Worm (Caenorhabditis elegans) whole organism, young adult: ENCODE results near the gene mdt-27.

Experiments used
- B0035.1 ChIP-seq: sonication (generic microtip); optimal IDR thresholded peaks from 2 replicates; lab custom pipeline; 2016; ENCODE audit warnings: missing genetic modification characterization, mild to moderate bottlenecking, missing compliant biosample characterization, missing genotype, missing genetic modification reagents
- B0261.1 ChIP-seq: sonication (generic microtip); optimal IDR thresholded peaks from 2 replicates; lab custom pipeline; 2016; ENCODE audit warnings: mild to moderate bottlenecking, missing genetic modification characterization, moderate library complexity, missing compliant biosample characterization
- B0336.3 ChIP-seq: fragments of 200-800 bp; sonication (Bioruptor generic); IDR thresholded peaks from 2 replicates; pipeline ENCODE4 v1.3.6; 2022; ENCODE audit warnings: missing genetic modification characterization, missing compliant biosample characterization
- C06A6.2 ChIP-seq: fragments of 200-800 bp; sonication (Bioruptor generic); conservative IDR thresholded peaks from 2 replicates; pipeline ENCODE4 v1.3.6; 2022; ENCODE audit warnings: missing genetic modification characterization, missing compliant biosample characterization
- F10E7.11 ChIP-seq: sonication (generic microtip); optimal IDR thresholded peaks from 2 replicates; lab custom pipeline; 2017; ENCODE audit warnings: mild to moderate bottlenecking, missing genetic modification characterization, moderate library complexity, missing compliant biosample characterization
- F23B12.7 ChIP-seq: sonication (generic microtip); optimal IDR thresholded peaks from 2 replicates; lab custom pipeline; 2017; ENCODE audit warnings: missing genetic modification characterization, mild to moderate bottlenecking, missing compliant biosample characterization, antibody characterized with exemption, moderate library complexity; ENCODE audit not compliant: insufficient read depth
- F39B2.1 ChIP-seq: fragments of 200-800 bp; sonication (Bioruptor generic); IDR thresholded peaks from 2 replicates; pipeline ENCODE4 v1.3.6; 2022; ENCODE audit warnings: missing genetic modification reagents, missing genetic modification characterization, missing compliant biosample characterization
- K11D2.4 ChIP-seq: fragments of 200-800 bp; sonication (Bioruptor generic); IDR thresholded peaks from 2 replicates; pipeline ENCODE4 v1.3.6; 2022; ENCODE audit warnings: missing genetic modification reagents, missing genetic modification characterization, missing compliant biosample characterization
- K12H6.12 ChIP-seq: fragments of 200-800 bp; sonication (Bioruptor generic); optimal IDR thresholded peaks from 2 replicates; lab custom pipeline; 2018; ENCODE audit warnings: mild to moderate bottlenecking, missing genetic modification characterization, missing compliant biosample characterization
- T07F8.4 ChIP-seq: sonication (generic microtip); optimal IDR thresholded peaks from 2 replicates; lab custom pipeline; 2016; ENCODE audit warnings: mild to moderate bottlenecking, missing genetic modification characterization, moderate library complexity, missing compliant biosample characterization
- Y53F4B.3 ChIP-seq: fragments of 200-800 bp; sonication (Bioruptor generic); IDR thresholded peaks from 2 replicates; pipeline ENCODE4 v1.3.6; 2022; ENCODE audit warnings: missing genetic modification reagents, missing genetic modification characterization, missing compliant biosample characterization
- Y67H2A.10 ChIP-seq: fragments of 200-800 bp; sonication (Bioruptor generic); conservative IDR thresholded peaks from 2 replicates; pipeline ENCODE4 v1.3.6; 2022; ENCODE audit warnings: missing genetic modification reagents, missing genetic modification characterization, missing compliant biosample characterization
- Y95B8A.8 ChIP-seq: fragments of 200-800 bp; sonication (Bioruptor generic); IDR thresholded peaks from 2 replicates; pipeline ENCODE4 v1.3.6; 2022; ENCODE audit warnings: missing genetic modification reagents, missing genetic modification characterization, missing compliant biosample characterization
- akir-1 ChIP-seq: fragments of 200-800 bp; sonication (Bioruptor generic); optimal IDR thresholded peaks from 2 replicates; lab custom pipeline; 2018; ENCODE audit warnings: mild to moderate bottlenecking, missing genetic modification characterization, moderate library complexity, missing compliant biosample characterization
- attf-3 ChIP-seq: fragments of 200-800 bp; sonication (Bioruptor generic); conservative IDR thresholded peaks from 2 replicates; pipeline ENCODE4 v1.3.6; 2022; ENCODE audit warnings: missing genetic modification reagents, missing genetic modification characterization, missing compliant biosample characterization
- attf-6 ChIP-seq: fragments of 200-800 bp; sonication (Bioruptor generic); IDR thresholded peaks from 2 replicates; pipeline ENCODE4 v1.3.6; 2022; ENCODE audit warnings: missing genetic modification reagents, missing genetic modification characterization, missing compliant biosample characterization
- cebp-1 ChIP-seq, 2 experiments: fragments of 200-800 bp in 1 of 2; sonication (Bioruptor generic) in 1 of 2; sonication (generic microtip) in 1 of 2; IDR thresholded peaks in 1 of 2; optimal IDR thresholded peaks in 1 of 2; 2 replicates each; pipeline versions ENCODE4 v1.3.6 to Lab custom; 2017 to 2022; ENCODE audit warnings: missing compliant biosample characterization in 2 of 2, missing genetic modification characterization in 2 of 2, mild to moderate bottlenecking in 1 of 2, missing genetic modification reagents in 1 of 2, moderate library complexity in 1 of 2
- ceh-100 ChIP-seq: fragments of 200-800 bp; sonication (Bioruptor generic); IDR thresholded peaks from 2 replicates; pipeline ENCODE4 v1.3.6; 2022; ENCODE audit warnings: missing genetic modification reagents, missing genetic modification characterization, missing compliant biosample characterization
- ceh-58 ChIP-seq: fragments of 200-800 bp; sonication (Bioruptor generic); IDR thresholded peaks from 2 replicates; pipeline ENCODE4 v1.3.6; 2022; ENCODE audit warnings: missing genetic modification characterization, missing compliant biosample characterization
- ceh-79 ChIP-seq: sonication (generic microtip); optimal IDR thresholded peaks from 2 replicates; lab custom pipeline; 2017; ENCODE audit warnings: mild to moderate bottlenecking, missing genetic modification characterization, missing compliant biosample characterization
- die-1 ChIP-seq: sonication (generic microtip); optimal IDR thresholded peaks from 2 replicates; lab custom pipeline; 2016; ENCODE audit warnings: missing genotype, mild to moderate bottlenecking, missing genetic modification characterization, missing compliant biosample characterization
- dpl-1 ChIP-seq: fragments of 150-350 bp; optimal IDR thresholded peaks from 2 replicates; lab custom pipeline; 2014; ENCODE audit warnings: missing biosample characterization, missing genetic modification reagents, missing genetic modification characterization
- hlh-12 ChIP-seq: sonication (generic microtip); optimal IDR thresholded peaks from 2 replicates; lab custom pipeline; 2016; ENCODE audit warnings: missing genetic modification characterization, missing compliant biosample characterization
- hlh-26 ChIP-seq: fragments of 200-800 bp; sonication (Bioruptor generic); conservative IDR thresholded peaks from 2 replicates; pipeline ENCODE4 v1.3.6; 2022; ENCODE audit warnings: missing genetic modification reagents, missing genetic modification characterization, missing compliant biosample characterization
- lin-40 ChIP-seq: sonication (generic microtip); optimal IDR thresholded peaks from 2 replicates; lab custom pipeline; 2016; ENCODE audit warnings: missing genetic modification characterization, mild to moderate bottlenecking, missing compliant biosample characterization, missing genotype, missing genetic modification reagents
- lin-54 ChIP-seq: fragments of 200-800 bp; sonication (Bioruptor generic); optimal IDR thresholded peaks from 2 replicates; lab custom pipeline; 2018; ENCODE audit warnings: mild to moderate bottlenecking, missing genetic modification characterization, missing compliant biosample characterization
- lsl-1 ChIP-seq: fragments of 200-800 bp; sonication (Bioruptor generic); optimal IDR thresholded peaks from 2 replicates; lab custom pipeline; 2018; ENCODE audit warnings: mild to moderate bottlenecking, missing genetic modification characterization, moderate library complexity, missing compliant biosample characterization
- madf-10 ChIP-seq: sonication (generic microtip); optimal IDR thresholded peaks from 2 replicates; lab custom pipeline; 2016; ENCODE audit warnings: mild to moderate bottlenecking, missing genetic modification characterization, missing compliant biosample characterization
- madf-3 ChIP-seq: fragments of 200-800 bp; sonication (Bioruptor generic); IDR thresholded peaks from 2 replicates; pipeline ENCODE4 v1.3.6; 2022; ENCODE audit warnings: missing genetic modification reagents, missing genetic modification characterization, missing compliant biosample characterization
- madf-6 ChIP-seq: fragments of 200-800 bp; sonication (Bioruptor generic); IDR thresholded peaks from 2 replicates; pipeline ENCODE4 v1.3.6; 2022; ENCODE audit warnings: missing genetic modification reagents, missing genetic modification characterization, missing compliant biosample characterization
- madf-8 ChIP-seq: fragments of 200-800 bp; sonication (Bioruptor generic); conservative IDR thresholded peaks from 2 replicates; pipeline ENCODE4 v1.3.6; 2022; ENCODE audit warnings: missing genetic modification reagents, missing genetic modification characterization, missing compliant biosample characterization
- mel-28 ChIP-seq: sonication (generic microtip); optimal IDR thresholded peaks from 2 replicates; lab custom pipeline; 2016; ENCODE audit warnings: borderline replicate concordance, mild to moderate bottlenecking, missing genetic modification characterization, missing compliant biosample characterization
- nfyb-1 ChIP-seq: fragments of 200-800 bp; sonication (Bioruptor generic); IDR thresholded peaks from 2 replicates; pipeline ENCODE4 v1.3.6; 2022; ENCODE audit warnings: missing genetic modification reagents, missing genetic modification characterization, missing compliant biosample characterization
- nhr-179 ChIP-seq: sonication (generic microtip); optimal IDR thresholded peaks from 2 replicates; lab custom pipeline; 2016; ENCODE audit warnings: mild to moderate bottlenecking, missing genetic modification characterization, missing compliant biosample characterization
- nhr-80 ChIP-seq: sonication (generic microtip); optimal IDR thresholded peaks from 2 replicates; lab custom pipeline; 2016; ENCODE audit warnings: missing genetic modification characterization, missing compliant biosample characterization
- pbrm-1 ChIP-seq: fragments of 200-800 bp; sonication (Bioruptor generic); IDR thresholded peaks from 2 replicates; pipeline ENCODE4 v1.3.6; 2022; ENCODE audit warnings: missing genetic modification reagents, missing genetic modification characterization, missing compliant biosample characterization
- rpc-1 ChIP-seq, 2 experiments: fragments of 150-350 bp in 1 of 2; sonication (generic microtip) in 1 of 2; optimal IDR thresholded peaks; 2 replicates each; lab custom pipeline; 2014 to 2018; ENCODE audit warnings: missing biosample characterization in 1 of 2, missing genetic modification characterization in 1 of 2, missing genetic modification reagents in 1 of 2, missing genotype in 1 of 2
- sea-2 ChIP-seq: fragments of 200-800 bp; sonication (Bioruptor generic); IDR thresholded peaks from 2 replicates; pipeline ENCODE4 v1.3.6; 2022; ENCODE audit warnings: missing genetic modification characterization, missing compliant biosample characterization
- snpc-1.3 ChIP-seq: sonication (generic microtip); optimal IDR thresholded peaks from 2 replicates; lab custom pipeline; 2017; ENCODE audit warnings: missing genetic modification characterization, mild to moderate bottlenecking, missing compliant biosample characterization, antibody characterized with exemption, moderate library complexity, missing genotype, missing genetic modification reagents; ENCODE audit not compliant: insufficient read depth
- snpc-4 ChIP-seq, 5 experiments: fragments of 150-350 bp in 1 of 5; sonication (generic microtip) in 4 of 5; optimal IDR thresholded peaks; 2 replicates each; lab custom pipeline; 2014 to 2018; ENCODE audit warnings: missing genetic modification characterization in 5 of 5, missing biosample characterization in 3 of 5, antibody characterized with exemption in 2 of 5, mild to moderate bottlenecking in 2 of 5, missing compliant biosample characterization in 2 of 5, missing genotype in 2 of 5, moderate library complexity in 2 of 5, missing genetic modification reagents in 1 of 5
- tlf-1 ChIP-seq: fragments of 200-800 bp; sonication (Bioruptor generic); optimal IDR thresholded peaks from 2 replicates; lab custom pipeline; 2018; ENCODE audit warnings: mild to moderate bottlenecking, missing genetic modification characterization, missing compliant biosample characterization
- ztf-18 ChIP-seq: sonication (generic microtip); optimal IDR thresholded peaks from 2 replicates; lab custom pipeline; 2016; ENCODE audit warnings: missing genotype, mild to moderate bottlenecking, missing genetic modification characterization, missing compliant biosample characterization
- ztf-26 ChIP-seq: sonication (generic microtip); optimal IDR thresholded peaks from 2 replicates; lab custom pipeline; 2017; ENCODE audit warnings: missing genetic modification characterization, missing compliant biosample characterization

mdt-27 gene

ce11 chrV:9220444-9220843 lies 7.0 kb upstream of the mdt-27 start (continued):
- TF ChIP-seq hlh-26: no peak
- TF ChIP-seq B0261.1: no peak
- TF ChIP-seq F23B12.7: peak; percentile 82
- peak; percentile 73 for TF ChIP-seq lin-54 (GFP tag; lab: Kevin White, UChicago)
- TF ChIP-seq Y95B8A.8 (GFP tag; lab: Robert Waterston, UW): no peak
- no peak for TF ChIP-seq die-1 (tag; lab: Kevin White, UChicago)
- TF ChIP-seq madf-10: no peak
- TF ChIP-seq F10E7.11 (tag; lab: Kevin White, UChicago): no peak
- TF ChIP-seq lin-40 (tag; lab: Kevin White, UChicago): no peak
- TF ChIP-seq tlf-1 (GFP tag; lab: Kevin White, UChicago): no peak
- no peak for TF ChIP-seq nfyb-1 (GFP tag; lab: Robert Waterston, UW)
- no peak for TF ChIP-seq akir-1 (GFP tag; lab: Kevin White, UChicago)
- no peak for TF ChIP-seq sea-2 (GFP tag; lab: Robert Waterston, UW)
- TF ChIP-seq dpl-1 (GFP tag; lab: Kevin White, UChicago): peak; percentile 49
- no peak for TF ChIP-seq T07F8.4 (tag; lab: Kevin White, UChicago)
- no peak for TF ChIP-seq snpc-4 (GFP tag; optimal IDR thresholded peaks at IDR 0.05; lab: Kevin White, UChicago)
- peak in 1 of 4 experiments; percentile 7 for TF ChIP-seq snpc-4 (tag; optimal IDR thresholded peaks at IDR 0.05; lab: Kevin White, UChicago)
- TF ChIP-seq B0035.1 (tag; lab: Kevin White, UChicago): no peak
- peak; percentile 50 for TF ChIP-seq ztf-18 (tag; lab: Kevin White, UChicago)
- TF ChIP-seq rpc-1 (optimal IDR thresholded peaks at IDR 0.05; lab: Kevin White, UChicago): no peak
- TF ChIP-seq rpc-1 (tag; optimal IDR thresholded peaks at IDR 0.05; lab: Kevin White, UChicago): no peak
- peak; percentile 25 for TF ChIP-seq lsl-1
- TF ChIP-seq ceh-79 (tag; lab: Kevin White, UChicago): no peak
- no peak for TF ChIP-seq madf-8 (GFP tag; lab: Robert Waterston, UW)
- peak; percentile 9 for TF ChIP-seq snpc-1.3
- TF ChIP-seq Y67H2A.10 (GFP tag; lab: Robert Waterston, UW): no peak
- TF ChIP-seq B0336.3 (GFP tag; lab: Robert Waterston, UW): no peak
- TF ChIP-seq ceh-100: no peak
- TF ChIP-seq cebp-1 (GFP tag; IDR thresholded peaks at IDR 0.05; lab: Robert Waterston, UW): no peak
- TF ChIP-seq cebp-1 (tag; optimal IDR thresholded peaks at IDR 0.05; lab: Kevin White, UChicago): no peak
- TF ChIP-seq pbrm-1 (GFP tag; lab: Robert Waterston, UW): no peak
- TF ChIP-seq attf-6 (GFP tag; lab: Robert Waterston, UW): no peak
- TF ChIP-seq, all 124 proteins: peak for 12

- 0 out of 2 replicates have a peak, but pooled peaks have one; percentile 47 for TF ChIP-seq madf-3 (GFP tag; lab: Robert Waterston, UW)
- no peak for TF ChIP-seq madf-8 (GFP tag; lab: Robert Waterston, UW)
- TF ChIP-seq madf-6 (GFP tag; lab: Robert Waterston, UW): 0 out of 2 replicates have a peak, but pooled peaks have one; percentile 21
- TF ChIP-seq mel-28 (tag; lab: Kevin White, UChicago): no peak
- no peak for TF ChIP-seq hlh-26
- TF ChIP-seq nfyb-1 (GFP tag; lab: Robert Waterston, UW): no peak
Measured at ce11 chrV:9219390-9219733, 5.9 kb upstream of the mdt-27 start.

- TF ChIP-seq K11D2.4 (no peak), F39B2.1 (GFP tag; lab: Robert Waterston, UW) (no peak), tlf-1 (GFP tag; lab: Kevin White, UChicago) (no peak), nhr-80 (tag; lab: Kevin White, UChicago) (peak; percentile 88), attf-3 (no peak), nhr-179 (tag; lab: Kevin White, UChicago) (no peak), hlh-12 (tag; lab: Kevin White, UChicago) (no peak), ceh-58 (GFP tag; lab: Robert Waterston, UW) (no peak), ztf-26 (tag; lab: Kevin White, UChicago) (no peak), Y53F4B.3 (GFP tag; lab: Robert Waterston, UW) (no peak), K12H6.12 (peak; percentile 10), C06A6.2 (GFP tag; lab: Robert Waterston, UW) (no peak), madf-8 (GFP tag; lab: Robert Waterston, UW) (no peak)
Measured at ce11 chrV:9218655-9219389, 5.4 kb upstream of the mdt-27 start.
